Worm (Caenorhabditis elegans) whole organism, L2 larva: ENCODE results near the gene pigk-1.

Experiments used
- R02D3.7 ChIP-seq: fragments of 150-350 bp; optimal IDR thresholded peaks from 2 replicates; lab custom pipeline; 2014; ENCODE audit warnings: missing biosample characterization, missing genetic modification characterization
- ama-1 ChIP-seq: fragments of 150-350 bp; optimal IDR thresholded peaks from 2 replicates; lab custom pipeline; 2018; ENCODE audit warnings: inconsistent platforms
- egl-27 ChIP-seq: sonication (generic microtip); optimal IDR thresholded peaks from 3 replicates; lab custom pipeline; 2017; ENCODE audit warnings: missing biosample characterization, missing genetic modification reagents, missing genetic modification characterization
- lin-13 ChIP-seq: fragments of 150-350 bp; optimal IDR thresholded peaks from 2 replicates; lab custom pipeline; 2014; ENCODE audit warnings: missing biosample characterization, missing genetic modification reagents, missing genetic modification characterization
- unc-62 ChIP-seq: fragments of 150-350 bp; optimal IDR thresholded peaks from 2 replicates; lab custom pipeline; 2014; ENCODE audit warnings: missing biosample characterization, missing genetic modification reagents, missing genetic modification characterization

- TF ChIP-seq ama-1 (lab: Kevin White, UChicago) (no peak), R02D3.7 (tag; lab: Kevin White, UChicago) (no peak), unc-62 (no peak), lin-13 (GFP tag; lab: Kevin White, UChicago) (no peak), egl-27 (tag; lab: Kevin White, UChicago) (no peak)
Observed at ce11 chrIV:11125200-11125599, 15.4 kb upstream of the pigk-1 start.
